Fruit fly (Drosophila melanogaster): ENCODE results near the gene CG32107.

CG32107 gene

DNA sequence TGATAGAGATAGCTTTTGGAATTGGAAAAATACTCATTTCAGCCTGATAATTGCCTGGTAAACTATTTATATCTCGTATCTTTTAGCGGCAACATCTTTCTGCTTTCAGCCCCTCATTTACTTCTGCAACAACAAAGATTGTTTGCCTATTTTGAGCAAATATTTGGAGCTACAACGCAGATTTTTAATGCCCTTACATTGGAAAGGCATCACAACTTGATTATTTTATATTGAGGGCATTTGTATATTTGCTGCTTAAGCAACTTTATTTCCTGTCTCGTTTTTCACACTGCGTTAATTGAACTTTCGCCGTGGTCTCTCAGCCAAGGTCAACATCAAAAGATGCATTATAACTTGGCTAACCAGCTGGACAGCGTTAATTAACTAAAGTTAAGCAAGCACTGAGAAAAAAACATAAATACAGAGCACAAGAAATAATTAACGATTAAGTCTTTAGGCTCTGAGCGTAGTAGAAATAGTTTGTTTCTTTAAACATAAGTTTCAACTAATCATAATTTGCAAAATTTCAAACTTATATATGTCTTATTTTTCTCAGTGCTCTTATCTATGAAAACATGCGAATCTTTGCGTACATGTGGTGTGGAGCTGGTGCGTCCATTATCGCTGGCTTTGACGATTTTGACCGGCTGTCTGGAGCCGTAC lies 29.7 kb downstream of the CG32107 start (continued):
- no peak for TF ChIP-seq CG30431 (GFP tag; optimal IDR thresholded peaks at IDR 0.05)
- TF ChIP-seq CG11504 (tag; optimal IDR thresholded peaks at IDR 0.05): peak; percentile 53
- peak; percentile 68 for TF ChIP-seq dmrt99B (tag; optimal IDR thresholded peaks at IDR 0.05)
- no peak for TF ChIP-seq NFAT (GFP tag; IDR thresholded peaks at IDR 0.05)
- peak in 1 of 2 experiments; percentile 22 for TF ChIP-seq chif (GFP tag; optimal IDR thresholded peaks at IDR 0.05)
- TF ChIP-seq CG15514 (GFP tag; optimal IDR thresholded peaks at IDR 0.05): peak; percentile 28
- no peak for TF ChIP-seq hb (GFP tag; IDR thresholded peaks at IDR 0.05; ENCODE audit: partially characterized antibody)
- peak; percentile 43; the same call in 1 of the 2 replicates for TF ChIP-seq Awh (GFP tag; IDR thresholded peaks at IDR 0.05)
- TF ChIP-seq CG33213 (GFP tag; optimal IDR thresholded peaks at IDR 0.05): no peak
- no peak for TF ChIP-seq yki (optimal IDR thresholded peaks at IDR 0.05)
- TF ChIP-seq Rfx (GFP tag; IDR thresholded peaks at IDR 0.05): peak; percentile 66
- peak; percentile 58 for TF ChIP-seq ERR (GFP tag; optimal IDR thresholded peaks at IDR 0.05)
- peak; percentile 25 for TF ChIP-seq CG10147 (GFP tag; optimal IDR thresholded peaks at IDR 0.05)
- no peak for TF ChIP-seq bbx (GFP tag; IDR thresholded peaks at IDR 0.05; ENCODE audit: partially characterized antibody)
- TF ChIP-seq Bteb2 (GFP tag; optimal IDR thresholded peaks at IDR 0.05): peak; percentile 60
- TF ChIP-seq CG3838 (GFP tag; optimal IDR thresholded peaks at IDR 0.05): no peak
- no peak for TF ChIP-seq CG1832 (GFP tag; optimal IDR thresholded peaks at IDR 0.05)
- peak; percentile 34 for TF ChIP-seq CG1602 (GFP tag; optimal IDR thresholded peaks at IDR 0.05)
- TF ChIP-seq unpg (GFP tag; optimal IDR thresholded peaks at IDR 0.05): peak; percentile 68
- peak; percentile 39; the same call in 1 of the 2 replicates for TF ChIP-seq CG3847 (GFP tag; IDR thresholded peaks at IDR 0.05)
- no peak for TF ChIP-seq CG10543 (GFP tag; optimal IDR thresholded peaks at IDR 0.05)
- TF ChIP-seq CG11093 (GFP tag; IDR thresholded peaks at IDR 0.05): 0 out of 3 replicates have a peak, but pooled peaks have one; percentile 23
- no peak for TF ChIP-seq Nf-YA (GFP tag; IDR thresholded peaks at IDR 0.05)
- TF ChIP-seq Xrp1 (GFP tag; IDR thresholded peaks at IDR 0.05): peak; percentile 70; the same call in 1 of the 2 replicates
- TF ChIP-seq Dek (tag; optimal IDR thresholded peaks at IDR 0.05): peak; percentile 25
- TF ChIP-seq CG9797 (GFP tag; optimal IDR thresholded peaks at IDR 0.05): no peak
- peak; percentile 50 for TF ChIP-seq en (GFP tag; optimal IDR thresholded peaks at IDR 0.05)
- TF ChIP-seq YL-1 (GFP tag; optimal IDR thresholded peaks at IDR 0.05): no peak
- peak; percentile 30; the same call in 1 of the 2 replicates for TF ChIP-seq E2f2 (GFP tag; IDR thresholded peaks at IDR 0.05)
- TF ChIP-seq Dfd (GFP tag; optimal IDR thresholded peaks at IDR 0.05): no peak
- peak; percentile 15 for TF ChIP-seq HmgZ (tag; optimal IDR thresholded peaks at IDR 0.05)
- TF ChIP-seq CG13894 (tag; optimal IDR thresholded peaks at IDR 0.05): no peak
- TF ChIP-seq Meics (GFP tag; optimal IDR thresholded peaks at IDR 0.05): peak; percentile 54
- TF ChIP-seq CG13775 (GFP tag; optimal IDR thresholded peaks at IDR 0.05): peak; percentile 57
- no peak for TF ChIP-seq zen (tag; optimal IDR thresholded peaks at IDR 0.05)
- TF ChIP-seq CG17385 (GFP tag; optimal IDR thresholded peaks at IDR 0.05): peak; percentile 33
- 0 out of 2 replicates have a peak, but pooled peaks have one; percentile 27 for TF ChIP-seq wor (GFP tag; IDR thresholded peaks at IDR 0.05)
- TF ChIP-seq CG14860 (GFP tag; IDR thresholded peaks at IDR 0.05; ENCODE audit: partially characterized antibody): no peak
- no peak for TF ChIP-seq CG6175 (GFP tag; IDR thresholded peaks at IDR 0.05)
- no peak for TF ChIP-seq chinmo (GFP tag; IDR thresholded peaks at IDR 0.05; ENCODE audit: partially characterized antibody)
- no peak for TF ChIP-seq hth (optimal IDR thresholded peaks at IDR 0.05)
- no peak for TF ChIP-seq CG9876 (GFP tag; optimal IDR thresholded peaks at IDR 0.05)
- peak; percentile 19 for TF ChIP-seq CG6854 (GFP tag; optimal IDR thresholded peaks at IDR 0.05)
- peak in 1 of 2 experiments; percentile 27 for TF ChIP-seq Pdp1 (GFP tag; optimal IDR thresholded peaks at IDR 0.05)
- peak; percentile 32 for TF ChIP-seq mam (GFP tag; optimal IDR thresholded peaks at IDR 0.05)
- TF ChIP-seq CG10321 (GFP tag; IDR thresholded peaks at IDR 0.05): no peak
- TF ChIP-seq sens (GFP tag): peak; percentile 81
- peak; percentile 1 for TF ChIP-seq CG3407 (GFP tag; optimal IDR thresholded peaks at IDR 0.05)
- peak; percentile 32 for TF ChIP-seq CG8388 (GFP tag; optimal IDR thresholded peaks at IDR 0.05)
- TF ChIP-seq CG9437 (GFP tag; optimal IDR thresholded peaks at IDR 0.05): no peak
